Worm (Caenorhabditis elegans) whole organism, L1 larva: ENCODE data around the gene srz-95.

Source experiments
- ceh-88 ChIP-seq: fragments of 200-800 bp; sonication (Bioruptor generic); IDR thresholded peaks from 2 replicates; pipeline ENCODE4 v1.3.6; 2022; ENCODE audit warnings: missing genetic modification characterization, missing compliant biosample characterization
- elt-3 ChIP-seq, 6 experiments: fragments of 150-350 bp in 1 of 6; sonication (generic microtip); optimal IDR thresholded peaks; 2 replicates each; lab custom pipeline; 2017 to 2018; ENCODE audit warnings: missing biosample characterization in 6 of 6, missing genetic modification characterization in 6 of 6, inconsistent platforms in 1 of 6
- irx-1 ChIP-seq: sonication (generic microtip); optimal IDR thresholded peaks from 2 replicates; lab custom pipeline; 2016; ENCODE audit warnings: missing genetic modification characterization, missing compliant biosample characterization
- lin-13 ChIP-seq: fragments of 150-350 bp; optimal IDR thresholded peaks from 2 replicates; lab custom pipeline; 2014; ENCODE audit warnings: missing biosample characterization, missing genetic modification reagents, missing genetic modification characterization
- lin-35 ChIP-seq, 2 experiments: fragments of 150-350 bp; optimal IDR thresholded peaks; 2 replicates each; lab custom pipeline; 2014; ENCODE audit warnings: missing biosample characterization in 2 of 2, missing genetic modification characterization in 2 of 2, missing genetic modification reagents in 2 of 2
- nhr-28 ChIP-seq: fragments of 150-350 bp; optimal IDR thresholded peaks from 2 replicates; lab custom pipeline; 2014; ENCODE audit warnings: missing biosample characterization, missing genetic modification characterization
- nhr-90 ChIP-seq: sonication (generic microtip); optimal IDR thresholded peaks from 2 replicates; lab custom pipeline; 2016; ENCODE audit warnings: mild to moderate bottlenecking, missing genetic modification characterization, missing compliant biosample characterization; ENCODE audit not compliant: poor library complexity
- pqm-1 ChIP-seq: sonication (generic microtip); optimal IDR thresholded peaks from 3 replicates; lab custom pipeline; 2017; ENCODE audit warnings: missing biosample characterization, missing genetic modification characterization
- skn-1 ChIP-seq: fragments of 150-350 bp; optimal IDR thresholded peaks from 2 replicates; lab custom pipeline; 2014; ENCODE audit warnings: missing biosample characterization, missing genetic modification characterization
- snpc-4 ChIP-seq: fragments of 150-350 bp; optimal IDR thresholded peaks from 2 replicates; lab custom pipeline; 2014; ENCODE audit warnings: missing biosample characterization, missing genetic modification characterization
- unc-62 ChIP-seq: fragments of 150-350 bp; optimal IDR thresholded peaks from 2 replicates; lab custom pipeline; 2014; ENCODE audit warnings: missing biosample characterization, missing genetic modification reagents, missing genetic modification characterization

ce11 chrV:16992383-16992782 is 549 bp downstream of the srz-95 start:
- no peak for TF ChIP-seq irx-1
- no peak for TF ChIP-seq pqm-1 (tag; lab: Kevin White, UChicago)
- TF ChIP-seq snpc-4 (tag; lab: Kevin White, UChicago) = no peak
- no peak for TF ChIP-seq ceh-88
- no peak for TF ChIP-seq skn-1 (tag; lab: Kevin White, UChicago)
- TF ChIP-seq elt-3 (tag; optimal IDR thresholded peaks at IDR 0.05; lab: Kevin White, UChicago) = no peak
- TF ChIP-seq lin-13 (GFP tag; lab: Kevin White, UChicago) = no peak
- no peak for TF ChIP-seq nhr-28
- no peak for TF ChIP-seq unc-62
- TF ChIP-seq lin-35 (GFP tag; optimal IDR thresholded peaks at IDR 0.05; lab: Kevin White, UChicago) = no peak
- TF ChIP-seq nhr-90 (tag; lab: Kevin White, UChicago) = no peak
